Fruit fly (Drosophila melanogaster): ENCODE measurements around the gene CG33490.
A peak's percentile ranks its signal among the peaks of the same experiment; 100 is the strongest.
"Not testable (repeated sequence)": the region's sequence is repeated elsewhere in the genome, so short reads cannot be mapped to it uniquely, and the experiment has no call there.

CG33490 gene

dm6 chr3L:11574563-11574962 lies at the start of gene CG33490:
CG33490 (minus strand) TSS chr3L:11574663.
- no peak for TF ChIP-seq noc (tag; optimal IDR thresholded peaks at IDR 0.05)

dm6 chr3L:11623245-11623883 lies 48.9 kb upstream of the CG33490 start:
- TF ChIP-seq noc (tag; optimal IDR thresholded peaks at IDR 0.05): peak; percentile 19

dm6 chr3L:11622750-11623149 lies 48.3 kb upstream of the CG33490 start:
- no peak for TF ChIP-seq noc (tag; optimal IDR thresholded peaks at IDR 0.05)

dm6 chr3L:11620001-11620400 lies 45.5 kb upstream of the CG33490 start, which contains the start of gene Muc68Ca:
Muc68Ca (minus strand) TSS chr3L:11620101.
- TF ChIP-seq noc (tag; optimal IDR thresholded peaks at IDR 0.05): no peak

dm6 chr3L:11609835-11610234 lies 35.4 kb upstream of the CG33490 start, which contains the start of gene CG42832:
CG42832 (plus strand) TSS chr3L:11610135.
- no peak for TF ChIP-seq noc (tag; optimal IDR thresholded peaks at IDR 0.05)

- no peak for TF ChIP-seq noc (tag; optimal IDR thresholded peaks at IDR 0.05)
These were observed 34.8 kb upstream of the CG33490 start, which contains the start of gene Duba for dm6 chr3L:11609153-11609809. Duba (minus strand) TSS chr3L:11609465.

- no peak for TF ChIP-seq noc (tag; optimal IDR thresholded peaks at IDR 0.05)
These were observed 29.8 kb upstream of the CG33490 start for dm6 chr3L:11604227-11604626.

dm6 chr3L:11602040-11602439 lies 27.6 kb upstream of the CG33490 start:
- no peak for TF ChIP-seq noc (tag; optimal IDR thresholded peaks at IDR 0.05)

dm6 chr3L:11601133-11601532 lies 26.7 kb upstream of the CG33490 start:
- no peak for TF ChIP-seq noc (tag; optimal IDR thresholded peaks at IDR 0.05)

- TF ChIP-seq noc (tag; optimal IDR thresholded peaks at IDR 0.05): no peak
These were observed 25.5 kb upstream of the CG33490 start, which contains the start of the genes CG14137 and CG46394 for dm6 chr3L:11599965-11600420. CG14137 (minus strand) TSS chr3L:11600065. CG46394 (plus strand) TSS chr3L:11600370.

- TF ChIP-seq noc (tag; optimal IDR thresholded peaks at IDR 0.05): no peak
These were observed 24.8 kb upstream of the CG33490 start for dm6 chr3L:11599255-11599654.

dm6 chr3L:11596585-11597252 lies 22.3 kb upstream of the CG33490 start, which contains the start of gene CG7368:
CG7368 (plus strand) TSS chr3L:11597202.
- no peak for TF ChIP-seq noc (tag; optimal IDR thresholded peaks at IDR 0.05)

dm6 chr3L:11593778-11594177 lies 19.3 kb upstream of the CG33490 start:
- no peak for TF ChIP-seq noc (tag; optimal IDR thresholded peaks at IDR 0.05)

dm6 chr3L:11591803-11592202 lies 17.3 kb upstream of the CG33490 start:
- no peak for TF ChIP-seq noc (tag; optimal IDR thresholded peaks at IDR 0.05)

dm6 chr3L:11591131-11591530 lies 16.7 kb upstream of the CG33490 start, which contains the start of gene CG33268:
CG33268 (minus strand) TSS chr3L:11591231.
- no peak for TF ChIP-seq noc (tag; optimal IDR thresholded peaks at IDR 0.05)

dm6 chr3L:11589395-11589794 lies 14.9 kb upstream of the CG33490 start, which contains the start of gene CG7377:
CG7377 (plus strand) TSS chr3L:11589695.
- not testable (repeated sequence) for TF ChIP-seq noc (tag; optimal IDR thresholded peaks at IDR 0.05)
